Worm (Caenorhabditis elegans): ENCODE results near the gene F38A1.15.
A peak's percentile ranks its signal among the peaks of the same experiment; 100 is the strongest.

DNA sequence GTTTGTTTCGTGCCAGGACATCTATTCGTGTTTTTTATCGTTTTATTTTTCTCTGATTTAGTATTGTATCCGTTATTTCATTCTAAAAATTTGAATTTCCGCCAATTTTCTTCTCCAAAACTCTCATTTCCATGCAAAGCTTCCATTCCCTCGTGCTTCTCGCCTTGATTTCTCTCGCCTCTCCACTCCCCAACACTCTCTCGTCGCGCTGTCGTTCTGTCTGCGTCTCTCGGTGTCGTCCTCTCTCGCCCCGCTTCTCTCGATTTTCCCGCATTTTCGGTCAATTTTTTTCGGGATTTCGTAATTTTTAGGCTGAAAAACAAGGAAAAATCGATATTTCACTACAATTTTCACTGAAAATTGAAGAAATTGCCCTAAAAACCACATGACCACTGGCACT lies 31.4 kb upstream of the F38A1.15 start, which contains the start of gene C09E9.1:
- peak; percentile 16 for TF ChIP-seq ceh-18 (tag; optimal IDR thresholded peaks at IDR 0.05)
- no peak for TF ChIP-seq elt-2 (tag; optimal IDR thresholded peaks at IDR 0.05)
- TF ChIP-seq sox-4 (tag; optimal IDR thresholded peaks at IDR 0.05) = no peak
